Worm (Caenorhabditis elegans): ENCODE data around the gene clec-126.

- TF ChIP-seq pha-4 (tag; optimal IDR thresholded peaks at IDR 0.05) (no peak), nhr-28 (tag; optimal IDR thresholded peaks at IDR 0.05) (no peak)
These were observed 19.9 kb upstream of the clec-126 start, which contains the start of gene Y49F6B.9 for ce11 chrII:3499386-3499785.

All from whole organism, mixed stage, embryonic.